Fruit fly (Drosophila melanogaster): ENCODE results near the gene RpL30.

DNA sequence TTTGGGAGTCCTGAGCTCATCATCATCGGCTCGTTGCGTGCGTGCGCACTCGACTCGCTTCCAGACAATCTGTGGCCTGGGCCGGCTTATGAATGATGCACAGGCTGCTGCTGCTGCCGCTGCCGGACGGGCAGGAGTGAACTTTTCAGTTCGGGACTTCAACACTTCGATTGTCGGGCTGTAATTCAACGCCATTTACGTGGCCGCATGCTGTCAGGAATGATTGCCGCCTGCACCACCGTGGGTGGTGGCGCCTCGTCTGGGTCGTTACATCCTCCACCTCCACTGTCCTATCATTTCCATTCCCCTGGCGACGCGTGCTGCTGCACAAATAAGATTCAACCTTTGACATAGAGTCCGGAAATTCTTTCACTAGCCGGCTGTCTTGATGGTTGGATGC, 931 bp upstream of the RpL30 start:
- TF ChIP-seq psq (optimal IDR thresholded peaks at IDR 0.05) (no peak), Dll (optimal IDR thresholded peaks at IDR 0.05) (no peak), CG8478 (optimal IDR thresholded peaks at IDR 0.05) (no peak), EcR (GFP tag; optimal IDR thresholded peaks at IDR 0.05) (no peak)

Data from whole organism.